In genomic region chrIV:1053989-1054388, ce11 we compare ENCODE assay signal across 3 worm cellular contexts.
TF ChIP-seq lines count a peak whose summit lies in the region.

No protein-coding gene starts in this region.

TF ChIP-seq in whole organism, L4 larva, 104 proteins besides CTCF, POLR2A, EP300 and RAD21:
- peak; percentile 93 for TF ChIP-seq set-16 (GFP tag; IDR thresholded peaks at IDR 0.05; lab: Robert Waterston, UW)
- no peak for TF ChIP-seq spr-1 (tag; optimal IDR thresholded peaks at IDR 0.05; lab: Kevin White, UChicago)

TF ChIP-seq in whole organism, late embryonic, 69 proteins besides CTCF, POLR2A, EP300 and RAD21:
- TF ChIP-seq eyg-1 (tag; optimal IDR thresholded peaks at IDR 0.05; lab: Kevin White, UChicago) (no peak), elt-4 (tag; optimal IDR thresholded peaks at IDR 0.05; lab: Kevin White, UChicago) (peak; percentile 12)

TF ChIP-seq in whole organism, young adult, 124 proteins besides CTCF, POLR2A, EP300 and RAD21:
- TF ChIP-seq F52B5.7 (tag; optimal IDR thresholded peaks at IDR 0.05; lab: Kevin White, UChicago): no peak
- no peak for TF ChIP-seq tbp1 (GFP tag; optimal IDR thresholded peaks at IDR 0.05; lab: Kevin White, UChicago)
- peak; percentile 85 for TF ChIP-seq zfh-2 (GFP tag; conservative IDR thresholded peaks at IDR 0.05; lab: Robert Waterston, UW)
- peak; percentile 77; the same call in 1 of the 2 replicates for TF ChIP-seq egrh-3 (GFP tag; IDR thresholded peaks at IDR 0.05; lab: Robert Waterston, UW)
